Worm (Caenorhabditis elegans) whole organism, mixed stage, embryonic: ENCODE data around the gene C54F6.12.
A peak's percentile ranks its signal among the peaks of the same experiment; 100 is the strongest.

Experiments used
- M03D4.4 ChIP-seq: sonication (generic microtip); optimal IDR thresholded peaks from 2 replicates; lab custom pipeline; 2017; ENCODE audit warnings: mild to moderate bottlenecking, missing genetic modification characterization, missing compliant biosample characterization
- blmp-1 ChIP-seq: fragments of 150-350 bp; optimal IDR thresholded peaks from 2 replicates; lab custom pipeline; 2014; ENCODE audit warnings: missing biosample characterization, missing genetic modification characterization
- ceh-39 ChIP-seq: fragments of 150-350 bp; optimal IDR thresholded peaks from 2 replicates; lab custom pipeline; 2014; ENCODE audit warnings: missing biosample characterization, missing genetic modification characterization
- ceh-83 ChIP-seq: fragments of 200-800 bp; sonication (Bioruptor generic); optimal IDR thresholded peaks from 2 replicates; lab custom pipeline; 2018; ENCODE audit warnings: mild to moderate bottlenecking, missing genetic modification characterization, missing compliant biosample characterization
- ces-1 ChIP-seq: fragments of 150-350 bp; optimal IDR thresholded peaks from 2 replicates; lab custom pipeline; 2014; ENCODE audit warnings: missing biosample characterization, missing genetic modification reagents, missing genetic modification characterization
- cnd-1 ChIP-seq: fragments of 200-800 bp; sonication (Bioruptor generic); optimal IDR thresholded peaks from 2 replicates; lab custom pipeline; 2018; ENCODE audit warnings: mild to moderate bottlenecking, missing genetic modification characterization, missing compliant biosample characterization
- drap-1 ChIP-seq: fragments of 200-800 bp; sonication (Bioruptor generic); optimal IDR thresholded peaks from 3 replicates; lab custom pipeline; 2018; ENCODE audit warnings: mild to moderate bottlenecking, missing genetic modification characterization, missing compliant biosample characterization
- elt-1 ChIP-seq: sonication (generic microtip); optimal IDR thresholded peaks from 2 replicates; lab custom pipeline; 2017; ENCODE audit warnings: missing genetic modification characterization, mild to moderate bottlenecking, missing compliant biosample characterization, antibody characterized with exemption, moderate library complexity, borderline replicate concordance; ENCODE audit not compliant: insufficient read depth
- elt-3 ChIP-seq: fragments of 150-350 bp; optimal IDR thresholded peaks from 2 replicates; lab custom pipeline; 2014; ENCODE audit warnings: missing biosample characterization, missing genetic modification characterization
- flh-1 ChIP-seq: fragments of 200-800 bp; sonication (Bioruptor generic); optimal IDR thresholded peaks from 2 replicates; lab custom pipeline; 2018; ENCODE audit warnings: mild to moderate bottlenecking, missing genetic modification characterization, moderate library complexity, missing compliant biosample characterization
- ham-2 ChIP-seq: fragments of 200-800 bp; sonication (Bioruptor generic); optimal IDR thresholded peaks from 2 replicates; lab custom pipeline; 2018; ENCODE audit warnings: mild to moderate bottlenecking, missing genetic modification characterization, missing compliant biosample characterization
- hlh-1 ChIP-seq: fragments of 150-350 bp; optimal IDR thresholded peaks from 2 replicates; lab custom pipeline; 2014; ENCODE audit warnings: missing biosample characterization, missing genetic modification reagents, missing genetic modification characterization
- lin-13 ChIP-seq: fragments of 150-350 bp; optimal IDR thresholded peaks from 2 replicates; lab custom pipeline; 2014; ENCODE audit warnings: missing biosample characterization, missing genetic modification characterization
- lin-32 ChIP-seq: fragments of 200-800 bp; sonication (Bioruptor generic); optimal IDR thresholded peaks from 2 replicates; lab custom pipeline; 2018; ENCODE audit warnings: mild to moderate bottlenecking, missing genetic modification characterization, missing compliant biosample characterization
- lsy-2 ChIP-seq: fragments of 150-350 bp; optimal IDR thresholded peaks from 2 replicates; lab custom pipeline; 2014; ENCODE audit warnings: missing biosample characterization, missing genetic modification characterization
- mab-5 ChIP-seq: fragments of 150-350 bp; optimal IDR thresholded peaks from 2 replicates; lab custom pipeline; 2014; ENCODE audit warnings: missing biosample characterization, missing genetic modification characterization
- mep-1 ChIP-seq: fragments of 150-350 bp; optimal IDR thresholded peaks from 2 replicates; lab custom pipeline; 2017; ENCODE audit warnings: missing biosample characterization, missing genetic modification reagents, missing genetic modification characterization, inconsistent platforms
- mls-2 ChIP-seq: sonication (generic microtip); optimal IDR thresholded peaks from 2 replicates; lab custom pipeline; 2016; ENCODE audit warnings: mild to moderate bottlenecking, missing genetic modification characterization, moderate library complexity, missing compliant biosample characterization
- nhr-12 ChIP-seq: fragments of 150-350 bp; optimal IDR thresholded peaks from 2 replicates; lab custom pipeline; 2014; ENCODE audit warnings: missing biosample characterization, missing genetic modification characterization
- nhr-2 ChIP-seq: fragments of 150-350 bp; optimal IDR thresholded peaks from 2 replicates; lab custom pipeline; 2014; ENCODE audit warnings: missing biosample characterization, missing genetic modification characterization
- nhr-237 ChIP-seq: fragments of 150-350 bp; optimal IDR thresholded peaks from 2 replicates; lab custom pipeline; 2014; ENCODE audit warnings: missing biosample characterization, missing genetic modification characterization
- nhr-28 ChIP-seq: fragments of 150-350 bp; optimal IDR thresholded peaks from 2 replicates; lab custom pipeline; 2014; ENCODE audit warnings: missing biosample characterization, missing genetic modification characterization
- nhr-76 ChIP-seq: sonication (generic microtip); optimal IDR thresholded peaks from 2 replicates; lab custom pipeline; 2017; ENCODE audit warnings: missing biosample characterization, missing genetic modification characterization
- pha-4 ChIP-seq: fragments of 150-350 bp; optimal IDR thresholded peaks from 2 replicates; lab custom pipeline; 2018; ENCODE audit warnings: missing biosample characterization, missing genetic modification reagents, missing genetic modification characterization
- sem-2 ChIP-seq: fragments of 200-800 bp; sonication (Bioruptor generic); optimal IDR thresholded peaks from 2 replicates; lab custom pipeline; 2018; ENCODE audit warnings: mild to moderate bottlenecking, missing genetic modification characterization, missing compliant biosample characterization
- snpc-4 ChIP-seq: fragments of 150-350 bp; optimal IDR thresholded peaks from 2 replicates; lab custom pipeline; 2014; ENCODE audit warnings: missing biosample characterization, missing genetic modification characterization
- sptf-1 ChIP-seq: sonication (generic microtip); optimal IDR thresholded peaks from 2 replicates; lab custom pipeline; 2017; ENCODE audit warnings: mild to moderate bottlenecking, missing genetic modification characterization, moderate library complexity, missing compliant biosample characterization
- unc-39 ChIP-seq: fragments of 150-350 bp; optimal IDR thresholded peaks from 2 replicates; lab custom pipeline; 2014; ENCODE audit warnings: missing biosample characterization, missing genetic modification characterization
- unc-62 ChIP-seq: fragments of 150-350 bp; optimal IDR thresholded peaks from 2 replicates; lab custom pipeline; 2014; ENCODE audit warnings: missing biosample characterization, missing genetic modification reagents, missing genetic modification characterization
- zip-8 ChIP-seq: fragments of 150-350 bp; optimal IDR thresholded peaks from 2 replicates; lab custom pipeline; 2014; ENCODE audit warnings: missing biosample characterization, missing genetic modification characterization
- ztf-11 ChIP-seq: fragments of 150-350 bp; optimal IDR thresholded peaks from 2 replicates; lab custom pipeline; 2014; ENCODE audit warnings: missing biosample characterization, missing genetic modification characterization

The C54F6.12 gene

DNA sequence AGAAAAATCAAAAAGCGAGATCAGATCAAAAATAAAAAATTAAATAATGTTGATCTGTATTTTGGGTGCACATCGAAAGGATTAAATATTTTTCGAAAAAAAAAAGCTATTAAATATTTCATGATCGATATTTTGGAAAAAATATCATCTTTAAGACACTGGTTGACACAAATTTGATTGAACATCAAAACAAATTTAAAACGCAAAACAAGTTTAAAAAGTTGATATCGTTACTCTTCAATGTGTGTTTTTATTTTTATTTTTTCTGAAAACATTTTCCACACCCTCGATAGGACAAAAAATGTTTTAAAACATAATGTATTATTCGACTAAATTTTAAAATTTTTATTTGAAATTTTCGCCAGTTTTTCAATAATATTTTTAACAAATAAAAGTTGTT is at the start of gene C54F6.12:
C54F6.12 (minus strand) TSS at position 101 of the 400 bp plus-strand sequence.
- TF ChIP-seq flh-1 (GFP tag; lab: Kevin White, UChicago) = no peak

DNA sequence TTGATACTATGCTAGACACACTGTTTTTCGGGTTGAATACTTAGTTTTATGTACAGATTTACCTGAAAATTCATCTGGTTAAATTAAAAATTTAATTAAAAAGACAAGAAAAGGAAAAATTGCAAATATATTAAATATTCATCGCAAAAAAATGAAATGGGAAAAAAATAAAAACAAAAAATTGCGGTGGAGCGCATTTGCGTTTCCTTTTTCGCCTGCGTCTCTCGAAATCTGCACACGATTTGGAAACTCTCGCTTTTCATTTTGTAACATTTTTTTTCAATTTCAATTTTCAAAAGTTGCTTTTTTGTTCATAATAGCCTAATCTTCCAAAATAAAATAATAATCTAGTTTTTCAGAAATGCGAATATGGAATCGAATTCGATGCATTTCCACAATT is 49.7 kb upstream of the C54F6.12 start, which contains the start of the genes F19F10.11 and C50E3.5:
F19F10.11 (minus strand) TSS at position 68 of the 400 bp plus-strand sequence.
C50E3.5 (plus strand) TSS at position 360 of the 400 bp plus-strand sequence.
- TF ChIP-seq cnd-1 (tag; lab: Kevin White, UChicago) (no peak), unc-62 (GFP tag; lab: Kevin White, UChicago) (no peak), elt-3 (tag; lab: Kevin White, UChicago) (no peak), elt-1 (tag; lab: Kevin White, UChicago) (no peak), lin-32 (no peak), sem-2 (GFP tag; lab: Kevin White, UChicago) (no peak), nhr-28 (no peak), ces-1 (GFP tag; lab: Kevin White, UChicago) (peak; percentile 20), ceh-39 (tag; lab: Kevin White, UChicago) (no peak), mep-1 (tag; lab: Kevin White, UChicago) (peak; percentile 52), ham-2 (GFP tag; lab: Kevin White, UChicago) (no peak), nhr-12 (tag; lab: Kevin White, UChicago) (no peak), drap-1 (GFP tag; lab: Kevin White, UChicago) (no peak), pha-4 (no peak), nhr-2 (no peak), blmp-1 (tag; lab: Kevin White, UChicago) (no peak), nhr-237 (no peak), hlh-1 (tag; lab: Kevin White, UChicago) (no peak), unc-39 (tag; lab: Kevin White, UChicago) (no peak), mab-5 (tag; lab: Kevin White, UChicago) (no peak), sptf-1 (tag; lab: Kevin White, UChicago) (no peak), lsy-2 (peak; percentile 5)

DNA sequence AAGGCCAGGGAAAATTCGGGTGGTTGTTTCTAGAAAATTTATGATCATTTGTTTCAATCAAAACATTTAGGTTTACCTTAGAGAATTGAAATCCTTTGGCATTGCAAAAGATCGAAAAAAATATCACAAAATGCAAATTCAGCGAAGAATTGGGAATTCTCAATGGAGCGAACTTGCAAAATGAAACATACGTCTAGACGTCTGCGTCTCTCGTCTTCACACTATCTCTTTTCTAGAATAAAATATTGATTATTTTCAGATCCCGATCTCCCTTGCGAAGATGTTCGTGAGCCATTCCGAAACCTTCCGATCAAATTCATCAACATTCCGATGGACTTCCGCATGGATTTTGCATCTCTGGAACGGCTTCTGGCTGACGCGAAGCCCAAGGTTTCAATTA is 42.5 kb upstream of the C54F6.12 start, which contains the start of gene ets-6:
ets-6 (minus strand) TSS at position 169 of the 400 bp plus-strand sequence.
- TF ChIP-seq elt-3 (tag; lab: Kevin White, UChicago) (no peak), ham-2 (GFP tag; lab: Kevin White, UChicago) (no peak), nhr-76 (tag; lab: Kevin White, UChicago) (no peak), mep-1 (tag; lab: Kevin White, UChicago) (peak; percentile 53), ces-1 (GFP tag; lab: Kevin White, UChicago) (peak; percentile 48), elt-1 (tag; lab: Kevin White, UChicago) (no peak), nhr-237 (peak; percentile 30), pha-4 (peak; percentile 47), lin-13 (tag; lab: Kevin White, UChicago) (no peak)

DNA sequence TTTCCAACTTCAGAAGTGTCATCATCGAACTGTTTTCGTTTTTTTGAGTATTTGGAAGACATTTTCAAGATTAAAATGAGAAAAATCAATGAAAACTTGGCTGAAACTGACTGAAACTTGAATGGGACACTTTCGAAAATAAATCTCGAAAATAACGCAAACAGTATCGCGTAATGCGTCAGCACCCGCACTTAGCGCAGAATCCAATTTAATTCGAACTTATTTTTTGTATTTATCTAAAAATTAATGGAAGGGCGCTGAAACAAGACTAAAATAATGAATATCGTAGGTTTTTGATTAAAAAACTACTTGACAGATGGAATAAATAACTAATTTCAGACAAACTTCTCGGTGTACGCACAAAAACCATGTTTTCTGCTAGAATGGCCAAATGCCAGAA is 37.6 kb upstream of the C54F6.12 start, which contains the start of the genes snu-66 and ints-9:
snu-66 (minus strand) TSS at position 108 of the 400 bp plus-strand sequence.
ints-9 (plus strand) TSS at position 240 of the 400 bp plus-strand sequence.
- no peak for TF ChIP-seq unc-62 (GFP tag; lab: Kevin White, UChicago)
- TF ChIP-seq drap-1 (GFP tag; lab: Kevin White, UChicago) = no peak
- TF ChIP-seq ces-1 (GFP tag; lab: Kevin White, UChicago) = peak; percentile 67
- peak; percentile 32 for TF ChIP-seq pha-4
- no peak for TF ChIP-seq mls-2
- TF ChIP-seq cnd-1 (tag; lab: Kevin White, UChicago) = no peak
- no peak for TF ChIP-seq blmp-1 (tag; lab: Kevin White, UChicago)
- TF ChIP-seq M03D4.4 (tag; lab: Kevin White, UChicago) = no peak
- no peak for TF ChIP-seq elt-3 (tag; lab: Kevin White, UChicago)
- no peak for TF ChIP-seq zip-8 (tag; lab: Kevin White, UChicago)
- peak; percentile 13 for TF ChIP-seq mep-1 (tag; lab: Kevin White, UChicago)
- no peak for TF ChIP-seq lin-13 (tag; lab: Kevin White, UChicago)
- TF ChIP-seq hlh-1 (tag; lab: Kevin White, UChicago) = peak; percentile 6

DNA sequence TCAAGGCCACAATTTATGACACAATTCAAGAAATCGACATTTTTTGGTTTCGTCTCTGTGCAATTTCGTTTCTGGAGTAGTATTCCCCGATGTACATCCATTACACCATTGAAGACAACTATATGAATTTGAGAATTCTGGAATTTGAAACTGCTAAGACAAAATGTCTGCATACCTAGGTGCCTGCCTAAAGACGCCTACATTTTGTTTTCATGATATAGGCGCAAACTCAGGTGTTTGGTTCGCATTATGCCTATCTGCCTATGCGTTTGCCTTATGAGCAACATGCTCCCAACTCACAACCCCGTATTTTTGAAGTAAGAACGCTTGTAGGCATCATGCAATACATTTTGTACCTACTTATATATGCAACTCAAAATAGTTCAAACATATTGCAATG is 33.0 kb upstream of the C54F6.12 start, which contains the start of gene F19F10.14:
F19F10.14 (minus strand) TSS at position 101 of the 400 bp plus-strand sequence.
- no peak for TF ChIP-seq hlh-1 (tag; lab: Kevin White, UChicago)
- TF ChIP-seq mab-5 (tag; lab: Kevin White, UChicago) = no peak

DNA sequence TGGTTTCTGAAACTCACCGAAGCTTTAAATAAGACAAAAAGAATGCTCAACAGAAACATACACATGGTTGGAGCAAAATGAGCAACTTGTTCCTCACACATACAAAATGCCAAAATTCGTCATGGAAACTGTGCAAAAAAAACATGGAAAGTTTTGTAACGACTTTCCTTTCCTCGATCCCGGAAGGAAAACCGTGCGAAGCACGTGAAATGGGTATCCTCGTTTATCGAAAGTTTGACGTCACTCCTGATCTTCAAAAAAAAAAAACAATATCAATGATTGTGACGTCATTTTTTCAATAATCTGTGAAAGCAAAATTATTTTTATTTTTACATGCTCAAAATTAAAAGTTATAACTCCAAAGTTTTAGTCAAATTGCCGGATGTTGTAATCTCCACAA is 32.4 kb upstream of the C54F6.12 start, which contains the start of gene clec-212:
clec-212 (minus strand) TSS at position 101 of the 400 bp plus-strand sequence.
- no peak for TF ChIP-seq snpc-4 (tag; lab: Kevin White, UChicago)
- no peak for TF ChIP-seq ceh-83 (GFP tag; lab: Kevin White, UChicago)
- TF ChIP-seq mls-2 = no peak
- TF ChIP-seq ztf-11 (tag; lab: Kevin White, UChicago) = no peak
- peak; percentile 54 for TF ChIP-seq zip-8 (tag; lab: Kevin White, UChicago)
- no peak for TF ChIP-seq nhr-12 (tag; lab: Kevin White, UChicago)
